Fruit fly (Drosophila melanogaster) whole organism: ENCODE measurements around the gene kmg.

Experiments
- CG8478 ChIP-seq: fragments of >200 bp; optimal IDR thresholded peaks from 2 replicates; lab custom pipeline; 2018; ENCODE audit warnings: inconsistent platforms
- Dll ChIP-seq: fragments of >200 bp; optimal IDR thresholded peaks from 2 replicates; lab custom pipeline; 2017
- EcR ChIP-seq, 2 experiments: fragments of >200 bp; optimal IDR thresholded peaks; 2 replicates each; lab custom pipeline; 2017; ENCODE audit warnings: missing biosample characterization in 2 of 2, missing genetic modification characterization in 2 of 2, missing genetic modification reagents in 2 of 2
- pan ChIP-seq: fragments of >200 bp; optimal IDR thresholded peaks from 2 replicates; lab custom pipeline; 2017
- psq ChIP-seq: fragments of >200 bp; optimal IDR thresholded peaks from 2 replicates; lab custom pipeline; 2017
- usp ChIP-seq: fragments of >200 bp; optimal IDR thresholded peaks from 2 replicates; lab custom pipeline; 2017; ENCODE audit warnings: missing biosample characterization, missing genetic modification characterization, mixed read lengths

DNA sequence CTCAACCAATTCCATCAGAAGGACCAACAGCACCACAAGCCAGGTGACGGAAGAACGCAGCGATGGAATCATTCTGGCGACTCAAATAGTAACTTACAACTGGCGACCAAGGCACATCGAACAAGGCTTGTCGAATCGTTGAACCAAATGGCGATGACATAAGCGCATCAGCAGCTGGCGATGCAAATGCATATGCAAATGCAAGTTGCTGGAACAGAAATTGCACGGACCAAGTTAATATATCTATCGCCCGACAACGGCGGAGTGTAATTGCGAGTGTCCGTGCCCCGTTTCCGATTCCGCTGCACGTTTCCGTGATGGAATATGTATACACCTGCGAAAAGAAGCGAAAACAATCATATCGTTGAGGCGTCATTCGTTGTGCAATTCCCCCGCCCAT, 41.3 kb upstream of the kmg start, which contains the start of the genes CG44198 and CG43050:
- TF ChIP-seq psq (lab: Kevin White, UChicago) = no peak
- TF ChIP-seq CG8478 (lab: Kevin White, UChicago) = no peak
- no peak for TF ChIP-seq usp (GFP tag; lab: Kevin White, UChicago)
- no peak for TF ChIP-seq Dll (lab: Kevin White, UChicago)
- no peak for TF ChIP-seq EcR (GFP tag; optimal IDR thresholded peaks at IDR 0.05; lab: Kevin White, UChicago)
- TF ChIP-seq pan (lab: Kevin White, UChicago) = no peak
